Fruit fly (Drosophila melanogaster) whole organism, embryonic: ENCODE results near the gene anchor.
A peak's percentile ranks its signal among the peaks of the same experiment; 100 is the strongest.

Experiments
- Awh ChIP-seq: fragments of 200-800 bp; sonication (Bioruptor generic); IDR thresholded peaks from 2 replicates; pipeline ENCODE4, ENCODE4 v1.3.6; 2022; ENCODE audit warnings: missing biosample characterization, missing genetic modification characterization
- CG11085 ChIP-seq: fragments of 200-800 bp; sonication (Bioruptor generic); IDR thresholded peaks from 2 replicates; pipeline ENCODE4 v1.3.6; 2022; ENCODE audit warnings: missing biosample characterization, missing genetic modification characterization
- CG12219 ChIP-seq: fragments of 200-800 bp; sonication (Bioruptor generic); optimal IDR thresholded peaks from 3 replicates; lab custom pipeline; 2018; ENCODE audit warnings: missing biosample characterization, mild to moderate bottlenecking, missing genetic modification characterization
- CG1233 ChIP-seq: fragments of 200-800 bp; sonication (Bioruptor generic); optimal IDR thresholded peaks from 4 replicates; lab custom pipeline; 2018; ENCODE audit warnings: missing biosample characterization, mild to moderate bottlenecking, missing genetic modification characterization
- CG13424 ChIP-seq: fragments of 200-800 bp; sonication (Bioruptor generic); optimal IDR thresholded peaks from 2 replicates; lab custom pipeline; 2019; ENCODE audit warnings: missing biosample characterization, mild to moderate bottlenecking, missing genetic modification characterization, moderate library complexity
- CG14965 ChIP-seq: fragments of 200-800 bp; sonication (Bioruptor generic); optimal IDR thresholded peaks from 2 replicates; lab custom pipeline; 2016; ENCODE audit warnings: missing biosample characterization, missing genetic modification characterization, borderline replicate concordance
- CG16813 ChIP-seq: fragments of 200-800 bp; sonication (Bioruptor generic); IDR thresholded peaks from 3 replicates; pipeline ENCODE4 v1.3.6; 2022; ENCODE audit warnings: missing biosample characterization, missing genetic modification characterization; ENCODE audit not compliant: partially characterized antibody
- CG17328 ChIP-seq: fragments of 200-800 bp; sonication (Bioruptor generic); IDR thresholded peaks from 2 replicates; pipeline ENCODE4 v1.3.6; 2022; ENCODE audit warnings: missing biosample characterization, missing genetic modification characterization
- CG2875 ChIP-seq: fragments of 200-800 bp; sonication (Bioruptor generic); optimal IDR thresholded peaks from 2 replicates; lab custom pipeline; 2017; ENCODE audit warnings: missing biosample characterization, mild to moderate bottlenecking, missing genetic modification characterization, missing genetic modification reagents
- CG30020 ChIP-seq: fragments of 200-800 bp; optimal IDR thresholded peaks from 2 replicates; lab custom pipeline; 2019; ENCODE audit warnings: missing biosample characterization, mild to moderate bottlenecking, missing genetic modification characterization, moderate library complexity
- CG30403 ChIP-seq: fragments of 200-800 bp; sonication (Bioruptor generic); optimal IDR thresholded peaks from 3 replicates; lab custom pipeline; 2016; ENCODE audit warnings: missing biosample characterization, missing genetic modification characterization
- CG32767 ChIP-seq: fragments of 200-800 bp; sonication (Bioruptor generic); IDR thresholded peaks from 2 replicates; pipeline ENCODE4 v1.3.6; 2022; ENCODE audit warnings: missing biosample characterization, missing genetic modification characterization
- CG3407 ChIP-seq: fragments of 200-800 bp; sonication (Bioruptor generic); optimal IDR thresholded peaks from 2 replicates; lab custom pipeline; 2018; ENCODE audit warnings: missing biosample characterization, mild to moderate bottlenecking, missing genetic modification characterization
- CG3995 ChIP-seq: fragments of 200-800 bp; sonication (Bioruptor generic); optimal IDR thresholded peaks from 3 replicates; lab custom pipeline; 2016; ENCODE audit warnings: missing biosample characterization, missing genetic modification characterization
- CG7745 ChIP-seq: fragments of 200-800 bp; sonication (Bioruptor generic); optimal IDR thresholded peaks from 2 replicates; lab custom pipeline; 2018; ENCODE audit warnings: missing biosample characterization, mild to moderate bottlenecking, missing genetic modification characterization, moderate library complexity
- CG9215 ChIP-seq: fragments of 200-800 bp; sonication (Bioruptor generic); IDR thresholded peaks from 2 replicates; pipeline ENCODE4 v1.3.6; 2022; ENCODE audit warnings: missing biosample characterization, missing genetic modification characterization
- CG9932 ChIP-seq: fragments of 200-800 bp; sonication (Bioruptor generic); IDR thresholded peaks from 2 replicates; pipeline ENCODE4 v1.3.6; 2022; ENCODE audit warnings: missing biosample characterization, missing genetic modification characterization
- CkIIα-i1 ChIP-seq: fragments of 200-800 bp; sonication (Bioruptor generic); IDR thresholded peaks from 2 replicates; pipeline ENCODE4 v1.3.6; 2022; ENCODE audit warnings: missing biosample characterization, missing genetic modification characterization
- D ChIP-seq, 2 experiments: fragments of 200-800 bp in 1 of 2; fragments of >200 bp in 1 of 2; sonication (Bioruptor generic) in 1 of 2; optimal IDR thresholded peaks; 2 replicates in 1 of 2; 3 replicates in 1 of 2; lab custom pipeline; 2017; ENCODE audit warnings: mild to moderate bottlenecking in 1 of 2, missing biosample characterization in 1 of 2, missing genetic modification characterization in 1 of 2, missing genetic modification reagents in 1 of 2
- D19B ChIP-seq: fragments of 200-800 bp; sonication (Bioruptor generic); optimal IDR thresholded peaks from 2 replicates; lab custom pipeline; 2017; ENCODE audit warnings: missing biosample characterization, mild to moderate bottlenecking, missing genetic modification characterization
- Dad ChIP-seq: fragments of 200-800 bp; sonication (Bioruptor generic); optimal IDR thresholded peaks from 3 replicates; lab custom pipeline; 2016; ENCODE audit warnings: missing biosample characterization, missing genetic modification characterization
- Dip3 ChIP-seq: fragments of 200-800 bp; sonication (Bioruptor generic); optimal IDR thresholded peaks from 3 replicates; lab custom pipeline; 2016; ENCODE audit warnings: missing biosample characterization, missing genetic modification characterization
- Ets65A ChIP-seq: fragments of 200-800 bp; sonication (Bioruptor generic); peaks from one replicate; lab custom pipeline; 2016; ENCODE audit warnings: missing biosample characterization, missing genetic modification characterization
- Gug ChIP-seq: fragments of 200-800 bp; sonication (Bioruptor generic); IDR thresholded peaks from 4 replicates; pipeline ENCODE4 v1.3.6; 2022; ENCODE audit warnings: missing biosample characterization, missing genetic modification characterization
- HHEX ChIP-seq: fragments of 200-800 bp; sonication (Bioruptor generic); optimal IDR thresholded peaks from 3 replicates; lab custom pipeline; 2017; ENCODE audit warnings: missing biosample characterization, mild to moderate bottlenecking, missing genetic modification characterization, missing genetic modification reagents
- Kr ChIP-seq: fragments of 200-800 bp; sonication (Bioruptor generic); optimal IDR thresholded peaks from 2 replicates; lab custom pipeline; 2017; ENCODE audit warnings: missing biosample characterization, mild to moderate bottlenecking, missing genetic modification characterization
- MBD-R2 ChIP-seq: fragments of 200-800 bp; sonication (Bioruptor generic); IDR thresholded peaks from 2 replicates; pipeline ENCODE4 v1.3.6; 2022; ENCODE audit warnings: missing biosample characterization, missing genetic modification characterization
- Mes4 ChIP-seq: fragments of 200-800 bp; sonication (Bioruptor generic); optimal IDR thresholded peaks from 2 replicates; lab custom pipeline; 2016; ENCODE audit warnings: missing biosample characterization, missing genetic modification characterization
- Mrtf ChIP-seq: fragments of 200-800 bp; sonication (Bioruptor generic); IDR thresholded peaks from 3 replicates; pipeline ENCODE4 v1.3.6; 2022; ENCODE audit warnings: missing biosample characterization, missing genetic modification characterization
- Nf-YA ChIP-seq: fragments of 200-800 bp; sonication (Bioruptor generic); IDR thresholded peaks from 2 replicates; pipeline ENCODE4 v1.3.6; 2022; ENCODE audit warnings: missing biosample characterization, missing genetic modification characterization
- Oli ChIP-seq: fragments of 200-800 bp; sonication (Bioruptor generic); optimal IDR thresholded peaks from 2 replicates; lab custom pipeline; 2018; ENCODE audit warnings: missing biosample characterization, mild to moderate bottlenecking, missing genetic modification characterization, moderate library complexity
- Sox100B ChIP-seq: fragments of 200-800 bp; sonication (Bioruptor generic); optimal IDR thresholded peaks from 3 replicates; lab custom pipeline; 2018; ENCODE audit warnings: missing biosample characterization, mild to moderate bottlenecking, missing genetic modification characterization
- Sox102F ChIP-seq: fragments of 200-800 bp; sonication (Bioruptor generic); optimal IDR thresholded peaks from 2 replicates; lab custom pipeline; 2018; ENCODE audit warnings: missing biosample characterization, mild to moderate bottlenecking, missing genetic modification characterization, moderate library complexity
- amos ChIP-seq: fragments of 200-800 bp; sonication (Bioruptor generic); IDR thresholded peaks from 2 replicates; pipeline ENCODE4 v1.3.6; 2022; ENCODE audit warnings: missing biosample characterization, missing genetic modification characterization; ENCODE audit not compliant: partially characterized antibody
- bowl ChIP-seq: fragments of 200-800 bp; sonication (Bioruptor generic); IDR thresholded peaks from 2 replicates; pipeline ENCODE4 v1.3.6; 2022; ENCODE audit warnings: missing biosample characterization, missing genetic modification characterization
- danr ChIP-seq: fragments of 200-800 bp; sonication (Bioruptor generic); IDR thresholded peaks from 2 replicates; pipeline ENCODE4 v1.3.6; 2022; ENCODE audit warnings: missing biosample characterization, missing genetic modification characterization
- esg ChIP-seq: fragments of 200-800 bp; sonication (Bioruptor generic); conservative IDR thresholded peaks from 2 replicates; pipeline ENCODE4 v1.3.6; 2022; ENCODE audit warnings: missing biosample characterization, missing genetic modification characterization
- fd96Cb ChIP-seq: fragments of 200-800 bp; sonication (Bioruptor generic); optimal IDR thresholded peaks from 2 replicates; lab custom pipeline; 2018; ENCODE audit warnings: missing biosample characterization, mild to moderate bottlenecking, missing genetic modification characterization, moderate library complexity
- gem ChIP-seq: fragments of 200-800 bp; sonication (Bioruptor generic); optimal IDR thresholded peaks from 2 replicates; lab custom pipeline; 2019; ENCODE audit warnings: missing biosample characterization, mild to moderate bottlenecking, missing genetic modification characterization, moderate library complexity
- inv ChIP-seq: fragments of 200-800 bp; sonication (Bioruptor generic); IDR thresholded peaks from 2 replicates; pipeline ENCODE4 v1.3.6; 2022; ENCODE audit warnings: missing biosample characterization, missing genetic modification characterization; ENCODE audit not compliant: partially characterized antibody
- lab ChIP-seq: fragments of 200-800 bp; sonication (Bioruptor generic); optimal IDR thresholded peaks from 3 replicates; lab custom pipeline; 2017; ENCODE audit warnings: missing biosample characterization, missing genetic modification characterization, mild to moderate bottlenecking, moderate library complexity, missing genetic modification reagents
- lilli ChIP-seq: fragments of 200-800 bp; sonication (Bioruptor generic); optimal IDR thresholded peaks from 3 replicates; lab custom pipeline; 2016; ENCODE audit warnings: missing biosample characterization, missing genetic modification characterization
- pan ChIP-seq, 4 experiments: fragments of >200 bp in 3 of 4; fragments of 200-800 bp in 1 of 4; sonication (Bioruptor generic) in 1 of 4; optimal IDR thresholded peaks in 3 of 4; IDR thresholded peaks in 1 of 4; 2 replicates each; pipeline versions ENCODE4 v1.3.6 to Lab custom; 2017 to 2022; ENCODE audit warnings: missing biosample characterization in 2 of 4, missing genetic modification characterization in 2 of 4, mixed read lengths in 1 of 4
- sisA ChIP-seq: fragments of 200-800 bp; sonication (Bioruptor generic); IDR thresholded peaks from 2 replicates; pipeline ENCODE4 v1.3.6; 2022; ENCODE audit warnings: missing biosample characterization, missing genetic modification characterization
- sna ChIP-seq: fragments of 200-800 bp; sonication (Bioruptor generic); IDR thresholded peaks from 2 replicates; pipeline ENCODE4 v1.3.6; 2022; ENCODE audit warnings: missing biosample characterization, missing genetic modification characterization; ENCODE audit not compliant: partially characterized antibody
- vfl ChIP-seq: fragments of 200-800 bp; sonication (Bioruptor generic); optimal IDR thresholded peaks from 2 replicates; lab custom pipeline; 2016; ENCODE audit warnings: missing biosample characterization, missing genetic modification characterization
- vnd ChIP-seq: fragments of 200-800 bp; sonication (Bioruptor generic); IDR thresholded peaks from 3 replicates; pipeline ENCODE4 v1.3.6; 2022; ENCODE audit warnings: missing biosample characterization, missing genetic modification characterization; ENCODE audit not compliant: partially characterized antibody
- wor ChIP-seq: fragments of 200-800 bp; sonication (Bioruptor generic); IDR thresholded peaks from 2 replicates; pipeline ENCODE4 v1.3.6; 2022; ENCODE audit warnings: missing biosample characterization, missing genetic modification characterization
- z ChIP-seq: fragments of 200-800 bp; sonication (Bioruptor generic); IDR thresholded peaks from 3 replicates; pipeline ENCODE4 v1.3.6; 2022; ENCODE audit warnings: missing biosample characterization, missing genetic modification characterization
- zen ChIP-seq: fragments of 200-800 bp; sonication (Bioruptor generic); optimal IDR thresholded peaks from 3 replicates; lab custom pipeline; 2018; ENCODE audit warnings: missing biosample characterization, mild to moderate bottlenecking, missing genetic modification characterization, moderate library complexity

The anchor gene

dm6 chr3L:17596897-17597296 lies 24.7 kb upstream of the anchor start (continued):
- no peak for TF ChIP-seq CG1233 (GFP tag; lab: Kevin White, UChicago)
- TF ChIP-seq Awh (GFP tag; lab: Robert Waterston, UW), result no peak
- no peak for TF ChIP-seq CG2875 (GFP tag; lab: Kevin White, UChicago)
- TF ChIP-seq inv (GFP tag; lab: Robert Waterston, UW), result peak; percentile 38; the same call in 1 of the 2 replicates
- no peak for TF ChIP-seq Mes4 (GFP tag; lab: Kevin White, UChicago)
- TF ChIP-seq amos (GFP tag; lab: Robert Waterston, UW), result peak; percentile 80
- TF ChIP-seq CG32767 (GFP tag; lab: Robert Waterston, UW), result no peak
- TF ChIP-seq CG3407, result no peak
- TF ChIP-seq Oli, result no peak
- peak; percentile 60 for TF ChIP-seq CG7745 (tag; lab: Kevin White, UChicago)
- TF ChIP-seq z (GFP tag; lab: Robert Waterston, UW), result no peak
- TF ChIP-seq D19B, result no peak
- TF ChIP-seq sna (GFP tag; lab: Robert Waterston, UW), result no peak
- TF ChIP-seq Kr (GFP tag; lab: Kevin White, UChicago), result no peak
- no peak for TF ChIP-seq fd96Cb
- no peak for TF ChIP-seq HHEX (GFP tag; lab: Kevin White, UChicago)
- TF ChIP-seq Ets65A (GFP tag; lab: Kevin White, UChicago), result no peak
- peak; percentile 69 for TF ChIP-seq zen
- no peak for TF ChIP-seq lilli
- no peak for TF ChIP-seq CkIIα-i1 (GFP tag; lab: Robert Waterston, UW)
- TF ChIP-seq CG16813 (GFP tag; lab: Robert Waterston, UW), result peak; percentile 61; the same call in 2 of the 3 replicates
- TF ChIP-seq bowl, result no peak
- TF ChIP-seq Gug, result no peak
- no peak for TF ChIP-seq CG14965
- no peak for TF ChIP-seq CG12219 (GFP tag; lab: Kevin White, UChicago)
- TF ChIP-seq vnd, result no peak
- TF ChIP-seq gem, result peak; percentile 19
- no peak for TF ChIP-seq CG9932 (GFP tag; lab: Robert Waterston, UW)
- no peak for TF ChIP-seq Nf-YA (GFP tag; lab: Robert Waterston, UW)
- no peak for TF ChIP-seq pan (optimal IDR thresholded peaks at IDR 0.05; lab: Kevin White, UChicago)
- TF ChIP-seq pan (GFP tag; optimal IDR thresholded peaks at IDR 0.05 in 1 of 2, IDR thresholded peaks at IDR 0.05 in 1 of 2), result no peak
- TF ChIP-seq sisA, result no peak
- TF ChIP-seq lab (GFP tag; lab: Kevin White, UChicago), result no peak
- no peak for TF ChIP-seq Mrtf
- TF ChIP-seq CG11085 (GFP tag; lab: Robert Waterston, UW), result no peak
- no peak for TF ChIP-seq esg (GFP tag; lab: Robert Waterston, UW)
- no peak for TF ChIP-seq CG9215
- no peak for TF ChIP-seq Sox100B (GFP tag; lab: Kevin White, UChicago)
- TF ChIP-seq vfl (GFP tag; lab: Kevin White, UChicago), result no peak
- TF ChIP-seq CG3995 (GFP tag; lab: Kevin White, UChicago), result no peak
- no peak for TF ChIP-seq Dip3
- peak; percentile 10 for TF ChIP-seq Dad
- TF ChIP-seq wor (GFP tag; lab: Robert Waterston, UW), result no peak
- TF ChIP-seq CG30403, result peak; percentile 23
- TF ChIP-seq CG17328 (GFP tag; lab: Robert Waterston, UW), result no peak
- TF ChIP-seq danr, result no peak
- TF ChIP-seq D (optimal IDR thresholded peaks at IDR 0.05; lab: Kevin White, UChicago), result no peak
- TF ChIP-seq D (GFP tag; optimal IDR thresholded peaks at IDR 0.05; lab: Kevin White, UChicago), result no peak
- no peak for TF ChIP-seq CG30020 (tag; lab: Kevin White, UChicago)
- TF ChIP-seq CG13424 (tag; lab: Kevin White, UChicago), result peak; percentile 1
- no peak for TF ChIP-seq MBD-R2
- TF ChIP-seq Sox102F (GFP tag; lab: Kevin White, UChicago), result no peak
